Worm (Caenorhabditis elegans) whole organism, L2 larva: ENCODE results near the gene srx-105.

Source experiments
- C34F6.9 ChIP-seq: fragments of 150-350 bp; optimal IDR thresholded peaks from 2 replicates; lab custom pipeline; 2014; ENCODE audit warnings: missing biosample characterization, missing genetic modification characterization
- F13H6.1 ChIP-seq: sonication (generic microtip); optimal IDR thresholded peaks from 2 replicates; lab custom pipeline; 2016; ENCODE audit warnings: missing genetic modification characterization, missing compliant biosample characterization
- R02D3.7 ChIP-seq: fragments of 150-350 bp; optimal IDR thresholded peaks from 2 replicates; lab custom pipeline; 2014; ENCODE audit warnings: missing biosample characterization, missing genetic modification characterization
- ZK546.5 ChIP-seq: sonication (generic microtip); optimal IDR thresholded peaks from 2 replicates; lab custom pipeline; 2017; ENCODE audit warnings: missing biosample characterization, missing genetic modification characterization
- ama-1 ChIP-seq: fragments of 150-350 bp; optimal IDR thresholded peaks from 2 replicates; lab custom pipeline; 2018; ENCODE audit warnings: inconsistent platforms
- blmp-1 ChIP-seq: sonication (generic microtip); optimal IDR thresholded peaks from 2 replicates; lab custom pipeline; 2017; ENCODE audit warnings: missing genetic modification characterization, mild to moderate bottlenecking, missing compliant biosample characterization, antibody characterized with exemption, moderate library complexity; ENCODE audit not compliant: insufficient read depth
- ceh-82 ChIP-seq: fragments of 150-350 bp; optimal IDR thresholded peaks from 2 replicates; lab custom pipeline; 2014; ENCODE audit warnings: missing biosample characterization, missing genetic modification characterization
- crh-2 ChIP-seq: sonication (generic microtip); optimal IDR thresholded peaks from 2 replicates; lab custom pipeline; 2017; ENCODE audit warnings: missing biosample characterization, missing genetic modification characterization
- egl-27 ChIP-seq: sonication (generic microtip); optimal IDR thresholded peaks from 3 replicates; lab custom pipeline; 2017; ENCODE audit warnings: missing biosample characterization, missing genetic modification reagents, missing genetic modification characterization
- elt-1 ChIP-seq: fragments of 150-350 bp; optimal IDR thresholded peaks from 2 replicates; lab custom pipeline; 2014; ENCODE audit warnings: missing biosample characterization, missing genetic modification characterization
- elt-3 ChIP-seq: sonication (generic microtip); optimal IDR thresholded peaks from 2 replicates; lab custom pipeline; 2017; ENCODE audit warnings: missing biosample characterization, missing genetic modification characterization
- fos-1 ChIP-seq: fragments of 150-350 bp; optimal IDR thresholded peaks from 2 replicates; lab custom pipeline; 2014; ENCODE audit warnings: missing biosample characterization, missing genetic modification characterization
- gmeb-1 ChIP-seq: fragments of 150-350 bp; optimal IDR thresholded peaks from 2 replicates; lab custom pipeline; 2014; ENCODE audit warnings: missing biosample characterization, missing genetic modification characterization
- mbf-1 ChIP-seq: sonication (generic microtip); optimal IDR thresholded peaks from 2 replicates; lab custom pipeline; 2017; ENCODE audit warnings: missing biosample characterization, missing genetic modification characterization
- mdl-1 ChIP-seq, 2 experiments: fragments of 150-350 bp in 1 of 2; sonication (generic microtip) in 1 of 2; optimal IDR thresholded peaks; 2 replicates each; lab custom pipeline; 2017; ENCODE audit warnings: missing biosample characterization in 2 of 2, missing genetic modification characterization in 2 of 2
- nhr-10 ChIP-seq: sonication (generic microtip); optimal IDR thresholded peaks from 2 replicates; lab custom pipeline; 2017; ENCODE audit warnings: missing biosample characterization, missing genetic modification characterization
- nhr-11 ChIP-seq: fragments of 150-350 bp; optimal IDR thresholded peaks from 2 replicates; lab custom pipeline; 2014; ENCODE audit warnings: missing biosample characterization, missing genetic modification characterization
- nhr-12 ChIP-seq: fragments of 150-350 bp; optimal IDR thresholded peaks from 2 replicates; lab custom pipeline; 2014; ENCODE audit warnings: missing biosample characterization, missing genetic modification characterization
- nhr-129 ChIP-seq: fragments of 150-350 bp; optimal IDR thresholded peaks from 2 replicates; lab custom pipeline; 2014; ENCODE audit warnings: missing biosample characterization, missing genetic modification characterization
- nhr-21 ChIP-seq: fragments of 150-350 bp; optimal IDR thresholded peaks from 2 replicates; lab custom pipeline; 2014; ENCODE audit warnings: missing biosample characterization, missing genetic modification characterization
- nhr-23 ChIP-seq: fragments of 150-350 bp; optimal IDR thresholded peaks from 2 replicates; lab custom pipeline; 2014; ENCODE audit warnings: missing biosample characterization, missing genetic modification reagents, missing genetic modification characterization
- nhr-237 ChIP-seq: fragments of 150-350 bp; optimal IDR thresholded peaks from 2 replicates; lab custom pipeline; 2014; ENCODE audit warnings: missing biosample characterization, missing genetic modification characterization
- sem-4 ChIP-seq: fragments of 150-350 bp; optimal IDR thresholded peaks from 2 replicates; lab custom pipeline; 2014; ENCODE audit warnings: missing biosample characterization, missing genetic modification reagents, missing genetic modification characterization
- sma-3 ChIP-seq: sonication (generic microtip); optimal IDR thresholded peaks from 2 replicates; lab custom pipeline; 2016; ENCODE audit warnings: missing genetic modification reagents, missing genetic modification characterization, missing compliant biosample characterization
- snpc-4 ChIP-seq: fragments of 150-350 bp; optimal IDR thresholded peaks from 2 replicates; lab custom pipeline; 2014; ENCODE audit warnings: missing biosample characterization, missing genetic modification characterization
- unc-39 ChIP-seq: fragments of 150-350 bp; optimal IDR thresholded peaks from 2 replicates; lab custom pipeline; 2014; ENCODE audit warnings: missing biosample characterization, missing genetic modification characterization
- unc-55 ChIP-seq: fragments of 150-350 bp; sonication (generic microtip); optimal IDR thresholded peaks from 3 replicates; lab custom pipeline; 2014; ENCODE audit warnings: missing biosample characterization, missing genetic modification reagents, missing genetic modification characterization
- unc-62 ChIP-seq: fragments of 150-350 bp; optimal IDR thresholded peaks from 2 replicates; lab custom pipeline; 2014; ENCODE audit warnings: missing biosample characterization, missing genetic modification reagents, missing genetic modification characterization
- ztf-11 ChIP-seq: sonication (generic microtip); optimal IDR thresholded peaks from 2 replicates; lab custom pipeline; 2017; ENCODE audit warnings: missing biosample characterization, missing genetic modification characterization
- ztf-4 ChIP-seq: fragments of 150-350 bp; optimal IDR thresholded peaks from 2 replicates; lab custom pipeline; 2014; ENCODE audit warnings: missing biosample characterization, missing genetic modification characterization

The srx-105 gene

ce11 chrII:3673493-3673892 is 27.7 kb downstream of the srx-105 start, which contains the start of gene sea-1:
Gene sea-1 (minus strand): TSS chrII:3673593.
- no peak for TF ChIP-seq egl-27 (tag; lab: Kevin White, UChicago)
- no peak for TF ChIP-seq ztf-11 (tag; lab: Kevin White, UChicago)
- no peak for TF ChIP-seq snpc-4 (tag; lab: Kevin White, UChicago)
- no peak for TF ChIP-seq nhr-12

DNA sequence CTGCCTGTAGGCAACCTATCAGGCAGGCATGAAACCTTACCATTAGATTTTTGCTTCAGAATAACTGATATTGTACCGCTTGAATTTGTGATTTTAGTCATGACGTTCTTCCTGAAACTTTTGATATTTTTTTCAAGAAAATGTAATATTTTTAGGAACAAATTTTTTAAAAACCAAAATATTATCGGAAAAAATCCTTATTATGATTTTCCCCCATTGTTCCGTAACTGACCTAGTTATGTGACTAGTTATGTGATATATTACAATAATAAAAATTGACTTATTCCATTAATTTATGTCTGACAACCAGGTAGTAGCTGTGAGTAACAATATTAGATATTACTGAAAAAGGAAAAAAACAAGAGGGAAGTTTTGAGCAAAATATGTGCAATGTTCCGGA is 30.2 kb downstream of the srx-105 start, which contains the start of gene srx-98:
Gene srx-98 (minus strand): TSS at position 101 of the 400 bp plus-strand sequence.
- TF ChIP-seq C34F6.9 (no peak), ceh-82 (no peak)
- TF ChIP-seq, all 48 proteins: peak for 0

- no peak for TF ChIP-seq nhr-21 (tag; lab: Kevin White, UChicago)
- TF ChIP-seq F13H6.1, result no peak
- no peak for TF ChIP-seq blmp-1 (tag; lab: Kevin White, UChicago)
- TF ChIP-seq ama-1 (lab: Kevin White, UChicago), result no peak
Measured at ce11 chrII:3669315-3669714, 31.9 kb downstream of the srx-105 start, which contains the start of gene srx-97. Gene srx-97 (minus strand): TSS chrII:3669415.

ce11 chrII:3665181-3665580 is 36.0 kb downstream of the srx-105 start:
- no peak for TF ChIP-seq unc-55
- no peak for TF ChIP-seq nhr-21 (tag; lab: Kevin White, UChicago)
- TF ChIP-seq C34F6.9, result no peak

DNA sequence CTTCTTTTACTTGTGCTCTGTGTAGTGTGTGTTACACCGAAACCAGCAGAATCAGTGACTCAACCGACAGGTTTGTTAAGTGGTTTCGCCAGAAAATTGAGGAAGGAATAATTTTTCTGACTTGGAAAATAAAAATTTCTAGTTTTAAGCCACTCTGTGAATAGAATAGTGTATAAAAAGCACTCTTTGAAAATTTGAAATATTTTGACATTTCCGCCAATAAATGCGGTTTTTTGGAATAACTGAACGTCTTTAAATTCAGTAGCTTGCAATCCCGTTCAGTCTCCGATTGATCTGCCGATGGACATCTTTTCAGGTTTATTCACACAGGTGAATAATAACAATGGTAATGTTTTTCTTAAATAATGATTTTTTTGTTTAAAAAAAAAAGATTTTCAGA is 36.7 kb downstream of the srx-105 start, which contains the start of gene F19B10.3:
Gene F19B10.3 (plus strand): TSS at position 301 of the 400 bp plus-strand sequence.
- TF ChIP-seq snpc-4 (tag; lab: Kevin White, UChicago) (no peak), nhr-21 (tag; lab: Kevin White, UChicago) (no peak), sma-3 (GFP tag; lab: Kevin White, UChicago) (no peak), fos-1 (tag; lab: Kevin White, UChicago) (no peak), R02D3.7 (no peak), ZK546.5 (tag; lab: Kevin White, UChicago) (no peak), unc-39 (tag; lab: Kevin White, UChicago) (no peak), mbf-1 (tag; lab: Kevin White, UChicago) (no peak), elt-1 (tag; lab: Kevin White, UChicago) (no peak), nhr-23 (no peak), nhr-10 (no peak), nhr-129 (tag; lab: Kevin White, UChicago) (no peak), unc-62 (no peak), nhr-11 (no peak), ceh-82 (no peak), mdl-1 (tag; optimal IDR thresholded peaks at IDR 0.05; lab: Kevin White, UChicago) (no peak), elt-3 (tag; lab: Kevin White, UChicago) (no peak)

- TF ChIP-seq unc-39 (tag; lab: Kevin White, UChicago) (no peak), mbf-1 (tag; lab: Kevin White, UChicago) (no peak)
Measured at ce11 chrII:3663796-3664195, 37.4 kb downstream of the srx-105 start, which contains the start of gene F19B10.6. Gene F19B10.6 (minus strand): TSS chrII:3663896.

ce11 chrII:3661932-3662331 is 39.3 kb downstream of the srx-105 start, which contains the start of gene F19B10.13:
Gene F19B10.13 (plus strand): TSS chrII:3662274.
- TF ChIP-seq nhr-237 (tag; lab: Kevin White, UChicago) (no peak), crh-2 (tag; lab: Kevin White, UChicago) (no peak), ama-1 (lab: Kevin White, UChicago) (no peak), C34F6.9 (peak; percentile 84), unc-55 (peak; percentile 53), mbf-1 (tag; lab: Kevin White, UChicago) (no peak), mdl-1 (tag; optimal IDR thresholded peaks at IDR 0.05; lab: Kevin White, UChicago) (no peak), unc-39 (tag; lab: Kevin White, UChicago) (no peak), ztf-4 (tag; lab: Kevin White, UChicago) (no peak), fos-1 (tag; lab: Kevin White, UChicago) (peak; percentile 95), egl-27 (tag; lab: Kevin White, UChicago) (no peak), sem-4 (tag; lab: Kevin White, UChicago) (no peak), ztf-11 (tag; lab: Kevin White, UChicago) (no peak), gmeb-1 (tag; lab: Kevin White, UChicago) (peak; percentile 17), F13H6.1 (no peak)
